Worm (Caenorhabditis elegans): ENCODE results near the gene Y116A8C.43.

Gene Y116A8C.43

ce11 chrIV:17093701-17094100, 5.0 kb downstream of the Y116A8C.43 start, which contains the start of gene Y116A8C.29:
Y116A8C.29 (plus strand) TSS chrIV:17094028.
- TF ChIP-seq dmd-4 (tag; optimal IDR thresholded peaks at IDR 0.05) (no peak), fos-1 (tag; optimal IDR thresholded peaks at IDR 0.05) (peak; percentile 14)

- TF ChIP-seq blmp-1 (tag; optimal IDR thresholded peaks at IDR 0.05; ENCODE audit: insufficient read depth): no peak
- no peak for TF ChIP-seq aly-2 (tag; optimal IDR thresholded peaks at IDR 0.05)
- no peak for TF ChIP-seq unc-62 (GFP tag; optimal IDR thresholded peaks at IDR 0.05)
- TF ChIP-seq elt-3 (tag; optimal IDR thresholded peaks at IDR 0.05): no peak
Measured at ce11 chrIV:17096168-17096567, 7.5 kb downstream of the Y116A8C.43 start, which contains the start of gene Y116A8C.27. Y116A8C.27 (minus strand) TSS chrIV:17096268.

ce11 chrIV:17099113-17099512, 10.5 kb downstream of the Y116A8C.43 start:
- TF ChIP-seq unc-39 (tag; optimal IDR thresholded peaks at IDR 0.05) (no peak), ztf-11 (tag; optimal IDR thresholded peaks at IDR 0.05) (no peak), ZK546.5 (tag; optimal IDR thresholded peaks at IDR 0.05) (no peak), lin-39 (tag; optimal IDR thresholded peaks at IDR 0.05) (no peak), egl-27 (tag; optimal IDR thresholded peaks at IDR 0.05) (no peak), nhr-237 (tag; optimal IDR thresholded peaks at IDR 0.05) (no peak)

- TF ChIP-seq ceh-82 (tag; optimal IDR thresholded peaks at IDR 0.05): no peak
- no peak for TF ChIP-seq ztf-4 (tag; optimal IDR thresholded peaks at IDR 0.05)
- no peak for TF ChIP-seq nhr-129 (tag; optimal IDR thresholded peaks at IDR 0.05)
- TF ChIP-seq Y55F3AM.14 (GFP tag; optimal IDR thresholded peaks at IDR 0.05): no peak
- no peak for TF ChIP-seq nhr-23 (tag; optimal IDR thresholded peaks at IDR 0.05)
- no peak for TF ChIP-seq mbf-1 (tag; optimal IDR thresholded peaks at IDR 0.05)
- TF ChIP-seq alr-1 (tag; optimal IDR thresholded peaks at IDR 0.05): no peak
- TF ChIP-seq ceh-16 (tag; optimal IDR thresholded peaks at IDR 0.05): no peak
- no peak for TF ChIP-seq sma-3 (GFP tag; optimal IDR thresholded peaks at IDR 0.05)
- TF ChIP-seq lsy-2 (tag; optimal IDR thresholded peaks at IDR 0.05): no peak
- TF ChIP-seq nhr-237 (tag; optimal IDR thresholded peaks at IDR 0.05): no peak
- no peak for TF ChIP-seq ama-1 (optimal IDR thresholded peaks at IDR 0.05)
- TF ChIP-seq gmeb-1 (tag; optimal IDR thresholded peaks at IDR 0.05): no peak
- no peak for TF ChIP-seq unc-55 (GFP tag; optimal IDR thresholded peaks at IDR 0.05)
- no peak for TF ChIP-seq lin-13 (GFP tag; optimal IDR thresholded peaks at IDR 0.05)
- TF ChIP-seq peb-1 (tag; optimal IDR thresholded peaks at IDR 0.05): no peak
- TF ChIP-seq aly-2 (tag; optimal IDR thresholded peaks at IDR 0.05): no peak
- no peak for TF ChIP-seq sma-9 (GFP tag; optimal IDR thresholded peaks at IDR 0.05)
- TF ChIP-seq sma-9 (tag; optimal IDR thresholded peaks at IDR 0.05): no peak
- no peak for TF ChIP-seq nhr-11 (tag; optimal IDR thresholded peaks at IDR 0.05)
Measured at ce11 chrIV:17100148-17100547, 11.5 kb downstream of the Y116A8C.43 start, which contains the start of gene bca-2. bca-2 (minus strand) TSS chrIV:17100248.

- peak in 1 of 2 experiments; percentile 6 for TF ChIP-seq lsy-2 (tag; optimal IDR thresholded peaks at IDR 0.05)
- no peak for TF ChIP-seq ZK546.5 (tag; optimal IDR thresholded peaks at IDR 0.05)
- no peak for TF ChIP-seq lin-13 (GFP tag; optimal IDR thresholded peaks at IDR 0.05)
- peak; percentile 44 for TF ChIP-seq nhr-129 (tag; optimal IDR thresholded peaks at IDR 0.05)
Measured at ce11 chrIV:17100628-17101338, 12.1 kb downstream of the Y116A8C.43 start.

- TF ChIP-seq crh-2 (tag; optimal IDR thresholded peaks at IDR 0.05) (no peak), alr-1 (tag; optimal IDR thresholded peaks at IDR 0.05) (no peak), ceh-16 (tag; optimal IDR thresholded peaks at IDR 0.05) (no peak), nhr-129 (tag; optimal IDR thresholded peaks at IDR 0.05) (no peak), egl-27 (tag; optimal IDR thresholded peaks at IDR 0.05) (no peak), ceh-82 (tag; optimal IDR thresholded peaks at IDR 0.05) (no peak), ztf-4 (tag; optimal IDR thresholded peaks at IDR 0.05) (no peak), peb-1 (tag; optimal IDR thresholded peaks at IDR 0.05) (no peak)
Measured at ce11 chrIV:17103116-17103515, 14.5 kb downstream of the Y116A8C.43 start.
